Fruit fly (Drosophila melanogaster): ENCODE data around the gene CG15011.

The CG15011 gene

dm6 chr3L:4212815-4213214, 46.1 kb downstream of the CG15011 start, which contains the start of gene Cpr64Ac:
TSS of gene Cpr64Ac (minus strand) at chr3L:4212915.
- TF ChIP-seq CG33017 (tag; optimal IDR thresholded peaks at IDR 0.05) (no peak), tj (GFP tag; optimal IDR thresholded peaks at IDR 0.05) (no peak), pad (GFP tag; optimal IDR thresholded peaks at IDR 0.05) (no peak)

dm6 chr3L:4211440-4211839, 47.5 kb downstream of the CG15011 start, which contains the start of gene Cpr64Ab:
TSS of gene Cpr64Ab (minus strand) at chr3L:4211540.
- no peak for TF ChIP-seq CG14711 (tag; optimal IDR thresholded peaks at IDR 0.05)
- TF ChIP-seq CG11617 (GFP tag; optimal IDR thresholded peaks at IDR 0.05): no peak
- no peak for TF ChIP-seq Hr96 (GFP tag; optimal IDR thresholded peaks at IDR 0.05)
- TF ChIP-seq tj (GFP tag; optimal IDR thresholded peaks at IDR 0.05): no peak
- no peak for TF ChIP-seq CG33017 (tag; optimal IDR thresholded peaks at IDR 0.05)
- TF ChIP-seq CG5204 (GFP tag; optimal IDR thresholded peaks at IDR 0.05): no peak
- TF ChIP-seq Crg-1 (GFP tag; optimal IDR thresholded peaks at IDR 0.05): no peak
- TF ChIP-seq toe (GFP tag; optimal IDR thresholded peaks at IDR 0.05): no peak
- no peak for TF ChIP-seq CG1620 (GFP tag; optimal IDR thresholded peaks at IDR 0.05)

- TF ChIP-seq Hr96 (GFP tag; optimal IDR thresholded peaks at IDR 0.05): no peak
- TF ChIP-seq ovo (GFP tag; optimal IDR thresholded peaks at IDR 0.05): no peak
- TF ChIP-seq CG7101 (tag; optimal IDR thresholded peaks at IDR 0.05): no peak
- no peak for TF ChIP-seq CG5204 (GFP tag; optimal IDR thresholded peaks at IDR 0.05)
- TF ChIP-seq cnc (optimal IDR thresholded peaks at IDR 0.05): no peak
- TF ChIP-seq kay (GFP tag; ENCODE audit: borderline replicate concordance): no peak
- no peak for TF ChIP-seq CG14711 (tag; optimal IDR thresholded peaks at IDR 0.05)
- no peak for TF ChIP-seq Crg-1 (GFP tag; optimal IDR thresholded peaks at IDR 0.05)
- TF ChIP-seq CG33017 (tag; optimal IDR thresholded peaks at IDR 0.05): no peak
- no peak for TF ChIP-seq Mnt (GFP tag; optimal IDR thresholded peaks at IDR 0.05)
- no peak for TF ChIP-seq CG12768 (GFP tag; optimal IDR thresholded peaks at IDR 0.05)
- TF ChIP-seq CG1620 (GFP tag; optimal IDR thresholded peaks at IDR 0.05): no peak
Observed at dm6 chr3L:4209731-4210130, 49.2 kb downstream of the CG15011 start.

- TF ChIP-seq CG7101 (tag; optimal IDR thresholded peaks at IDR 0.05): no peak
- TF ChIP-seq cnc (optimal IDR thresholded peaks at IDR 0.05): no peak
- TF ChIP-seq pad (GFP tag; optimal IDR thresholded peaks at IDR 0.05): no peak
- no peak for TF ChIP-seq ovo (GFP tag; optimal IDR thresholded peaks at IDR 0.05)
- no peak for TF ChIP-seq cic (GFP tag; optimal IDR thresholded peaks at IDR 0.05)
- no peak for TF ChIP-seq tj (GFP tag; optimal IDR thresholded peaks at IDR 0.05)
- no peak for TF ChIP-seq Hr96 (GFP tag; optimal IDR thresholded peaks at IDR 0.05)
- TF ChIP-seq CG1620 (GFP tag; optimal IDR thresholded peaks at IDR 0.05): no peak
- no peak for TF ChIP-seq kay (GFP tag; ENCODE audit: borderline replicate concordance)
- TF ChIP-seq Crg-1 (GFP tag; optimal IDR thresholded peaks at IDR 0.05): no peak
- TF ChIP-seq CG12768 (GFP tag; optimal IDR thresholded peaks at IDR 0.05): no peak
- no peak for TF ChIP-seq CG7045 (GFP tag; optimal IDR thresholded peaks at IDR 0.05)
- no peak for TF ChIP-seq toe (GFP tag; optimal IDR thresholded peaks at IDR 0.05)
- TF ChIP-seq Mnt (GFP tag; optimal IDR thresholded peaks at IDR 0.05): no peak
- TF ChIP-seq CG11617 (GFP tag; optimal IDR thresholded peaks at IDR 0.05): no peak
- TF ChIP-seq bab1 (GFP tag; optimal IDR thresholded peaks at IDR 0.05): no peak
- TF ChIP-seq CG14711 (tag; optimal IDR thresholded peaks at IDR 0.05): no peak
- no peak for TF ChIP-seq CG5204 (GFP tag; optimal IDR thresholded peaks at IDR 0.05)
- TF ChIP-seq CG33017 (tag; optimal IDR thresholded peaks at IDR 0.05): no peak
Observed at dm6 chr3L:4209078-4209477, 49.9 kb downstream of the CG15011 start, which contains the start of gene Cpr64Aa. TSS of gene Cpr64Aa (minus strand) at chr3L:4209178.
